Worm (Caenorhabditis elegans) whole organism, L4 larva: ENCODE measurements around the gene F56H9.6.

ENCODE experiments used
- F37D6.2 ChIP-seq: sonication (generic microtip); optimal IDR thresholded peaks from 2 replicates; lab custom pipeline; 2016; ENCODE audit warnings: mild to moderate bottlenecking, missing genetic modification characterization, missing compliant biosample characterization
- F49E8.2 ChIP-seq: sonication (generic microtip); optimal IDR thresholded peaks from 2 replicates; lab custom pipeline; 2016; ENCODE audit warnings: missing compliant biosample characterization, mild to moderate bottlenecking, missing genetic modification characterization, borderline replicate concordance
- T20F7.1 ChIP-seq: fragments of 200-800 bp; sonication (Bioruptor generic); optimal IDR thresholded peaks from 2 replicates; lab custom pipeline; 2018; ENCODE audit warnings: mild to moderate bottlenecking, missing genetic modification characterization, missing compliant biosample characterization
- Y105C5A.15 ChIP-seq: fragments of 200-800 bp; sonication (Bioruptor generic); IDR thresholded peaks from 2 replicates; pipeline ENCODE4 v1.3.6; 2022; ENCODE audit warnings: missing genetic modification characterization, missing compliant biosample characterization
- Y75B8A.6 ChIP-seq: fragments of 200-800 bp; sonication (Bioruptor generic); IDR thresholded peaks from 2 replicates; pipeline ENCODE4 v1.3.6; 2022; ENCODE audit warnings: missing genetic modification reagents, missing genetic modification characterization, missing compliant biosample characterization
- aha-1 ChIP-seq: fragments of 150-350 bp; peaks from one replicate; lab custom pipeline; 2014; ENCODE audit warnings: missing biosample characterization, missing genetic modification characterization
- aly-2 ChIP-seq: sonication (generic microtip); optimal IDR thresholded peaks from 2 replicates; lab custom pipeline; 2018; ENCODE audit warnings: missing biosample characterization, missing genetic modification characterization
- attf-4 ChIP-seq: sonication (generic microtip); optimal IDR thresholded peaks from 3 replicates; lab custom pipeline; 2017; ENCODE audit warnings: missing biosample characterization, missing genetic modification characterization
- daf-16 ChIP-seq, 3 experiments: sonication (generic microtip); optimal IDR thresholded peaks; 2 replicates each; lab custom pipeline; 2016 to 2017; ENCODE audit warnings: missing genetic modification characterization in 3 of 3, missing genetic modification reagents in 3 of 3, mild to moderate bottlenecking in 2 of 3, missing compliant biosample characterization in 2 of 3, missing biosample characterization in 1 of 3, moderate library complexity in 1 of 3
- daf-19 ChIP-seq: fragments of 200-800 bp; sonication (Bioruptor generic); conservative IDR thresholded peaks from 2 replicates; pipeline ENCODE4 v1.3.6; 2022; ENCODE audit warnings: missing genetic modification characterization, missing compliant biosample characterization
- dmd-8 ChIP-seq: fragments of 200-800 bp; sonication (Bioruptor generic); IDR thresholded peaks from 2 replicates; pipeline ENCODE4 v1.3.6; 2022; ENCODE audit warnings: missing genetic modification characterization, missing compliant biosample characterization
- dpl-1 ChIP-seq: fragments of 150-350 bp; optimal IDR thresholded peaks from 2 replicates; lab custom pipeline; 2014; ENCODE audit warnings: missing biosample characterization, missing genetic modification reagents, missing genetic modification characterization
- fkh-10 ChIP-seq: fragments of 150-350 bp; optimal IDR thresholded peaks from 2 replicates; lab custom pipeline; 2014; ENCODE audit warnings: missing biosample characterization, missing genetic modification reagents, missing genetic modification characterization
- gei-8 ChIP-seq: fragments of 200-800 bp; sonication (Bioruptor generic); optimal IDR thresholded peaks from 2 replicates; lab custom pipeline; 2018; ENCODE audit warnings: mild to moderate bottlenecking, missing genetic modification characterization, missing compliant biosample characterization
- hlh-11 ChIP-seq: fragments of 200-800 bp; sonication (Bioruptor generic); optimal IDR thresholded peaks from 2 replicates; lab custom pipeline; 2018; ENCODE audit warnings: mild to moderate bottlenecking, missing genetic modification characterization, missing compliant biosample characterization
- hmg-1.1 ChIP-seq: fragments of 200-800 bp; sonication (Bioruptor generic); IDR thresholded peaks from 2 replicates; pipeline ENCODE4 v1.3.6; 2022; ENCODE audit warnings: missing genetic modification reagents, missing genetic modification characterization, missing compliant biosample characterization
- lin-1 ChIP-seq: fragments of 200-800 bp; sonication (Bioruptor generic); IDR thresholded peaks from 2 replicates; pipeline ENCODE4 v1.3.6; 2022; ENCODE audit warnings: missing genetic modification reagents, missing genetic modification characterization, missing compliant biosample characterization
- lsy-2 ChIP-seq, 2 experiments: fragments of 150-350 bp in 1 of 2; sonication (generic microtip) in 1 of 2; optimal IDR thresholded peaks; 2 replicates each; lab custom pipeline; 2014 to 2017; ENCODE audit warnings: missing biosample characterization in 2 of 2, missing genetic modification characterization in 2 of 2
- madf-5 ChIP-seq, 2 experiments: fragments of 200-800 bp; sonication (Bioruptor generic); IDR thresholded peaks; 2 replicates each; pipeline ENCODE4 v1.3.6; 2022; ENCODE audit warnings: missing compliant biosample characterization in 2 of 2, missing genetic modification characterization in 2 of 2
- mdl-1 ChIP-seq, 2 experiments: fragments of 150-350 bp in 1 of 2; sonication (generic microtip) in 1 of 2; optimal IDR thresholded peaks; 2 replicates each; lab custom pipeline; 2014 to 2017; ENCODE audit warnings: missing biosample characterization in 2 of 2, missing genetic modification characterization in 2 of 2
- mes-2 ChIP-seq: sonication (generic microtip); optimal IDR thresholded peaks from 2 replicates; lab custom pipeline; 2016; ENCODE audit warnings: missing genotype, mild to moderate bottlenecking, missing genetic modification characterization, missing compliant biosample characterization; ENCODE audit not compliant: poor library complexity, severe bottlenecking
- mxl-3 ChIP-seq: fragments of 200-800 bp; sonication (Bioruptor generic); optimal IDR thresholded peaks from 2 replicates; lab custom pipeline; 2018; ENCODE audit warnings: mild to moderate bottlenecking, missing genetic modification characterization, missing compliant biosample characterization
- nhr-28 ChIP-seq: fragments of 150-350 bp; optimal IDR thresholded peaks from 2 replicates; lab custom pipeline; 2014; ENCODE audit warnings: missing biosample characterization, missing genetic modification characterization
- nhr-42 ChIP-seq: fragments of 200-800 bp; sonication (Bioruptor generic); IDR thresholded peaks from 2 replicates; pipeline ENCODE4 v1.3.6; 2022; ENCODE audit warnings: missing genetic modification characterization, missing compliant biosample characterization
- nhr-48 ChIP-seq: sonication (generic microtip); optimal IDR thresholded peaks from 2 replicates; lab custom pipeline; 2016; ENCODE audit warnings: mild to moderate bottlenecking, missing genetic modification characterization, missing compliant biosample characterization
- nhr-6 ChIP-seq: fragments of 150-350 bp; optimal IDR thresholded peaks from 2 replicates; lab custom pipeline; 2014; ENCODE audit warnings: missing biosample characterization, missing genetic modification characterization
- pha-4 ChIP-seq, 2 experiments: fragments of 150-350 bp in 1 of 2; fragments of 200-800 bp in 1 of 2; sonication (Bioruptor generic) in 1 of 2; IDR thresholded peaks in 1 of 2; optimal IDR thresholded peaks in 1 of 2; 2 replicates each; pipeline versions ENCODE4 v1.3.6 to Lab custom; 2014 to 2022; ENCODE audit warnings: missing genetic modification characterization in 2 of 2, missing genetic modification reagents in 2 of 2, missing biosample characterization in 1 of 2, missing compliant biosample characterization in 1 of 2
- sdz-12 ChIP-seq: fragments of 200-800 bp; sonication (Bioruptor generic); optimal IDR thresholded peaks from 2 replicates; lab custom pipeline; 2018; ENCODE audit warnings: mild to moderate bottlenecking, missing genetic modification characterization, missing compliant biosample characterization
- set-16 ChIP-seq: fragments of 200-800 bp; sonication (Bioruptor generic); IDR thresholded peaks from 2 replicates; pipeline ENCODE4 v1.3.6; 2022; ENCODE audit warnings: missing genetic modification reagents, missing genetic modification characterization, missing compliant biosample characterization
- spr-1 ChIP-seq: sonication (generic microtip); optimal IDR thresholded peaks from 2 replicates; lab custom pipeline; 2016; ENCODE audit warnings: mild to moderate bottlenecking, missing genetic modification characterization, missing compliant biosample characterization
- spr-3 ChIP-seq: fragments of 200-800 bp; sonication (Bioruptor generic); optimal IDR thresholded peaks from 2 replicates; lab custom pipeline; 2018; ENCODE audit warnings: mild to moderate bottlenecking, missing genetic modification characterization, missing compliant biosample characterization
- unc-130 ChIP-seq: sonication (generic microtip); optimal IDR thresholded peaks from 2 replicates; lab custom pipeline; 2016; ENCODE audit warnings: missing genetic modification reagents, missing genetic modification characterization, missing compliant biosample characterization
- unc-39 ChIP-seq: sonication (generic microtip); optimal IDR thresholded peaks from 2 replicates; lab custom pipeline; 2017; ENCODE audit warnings: missing biosample characterization, missing genetic modification characterization
- unc-62 ChIP-seq, 3 experiments: fragments of 150-350 bp in 1 of 3; sonication (generic microtip); optimal IDR thresholded peaks in 2 of 3; peaks in 1 of 3; 1 replicate in 1 of 3; 2 replicates in 2 of 3; lab custom pipeline; 2014 to 2017; ENCODE audit warnings: missing biosample characterization in 3 of 3, missing genetic modification characterization in 3 of 3, missing genetic modification reagents in 3 of 3, missing genotype in 1 of 3
- vab-7 ChIP-seq: fragments of 200-800 bp; sonication (Bioruptor generic); IDR thresholded peaks from 2 replicates; pipeline ENCODE4 v1.3.6; 2022; ENCODE audit warnings: missing genetic modification reagents, missing genetic modification characterization, missing compliant biosample characterization
- zfp-3 ChIP-seq: fragments of 200-800 bp; sonication (Bioruptor generic); conservative IDR thresholded peaks from 2 replicates; pipeline ENCODE4 v1.3.6; 2022; ENCODE audit warnings: missing genetic modification reagents, missing genetic modification characterization, missing compliant biosample characterization
- zip-2 ChIP-seq: fragments of 150-350 bp; optimal IDR thresholded peaks from 2 replicates; lab custom pipeline; 2014; ENCODE audit warnings: missing biosample characterization, missing genetic modification characterization
- ztf-11 ChIP-seq: fragments of 150-350 bp; optimal IDR thresholded peaks from 2 replicates; lab custom pipeline; 2014; ENCODE audit warnings: missing biosample characterization, missing genetic modification characterization
- ztf-7 ChIP-seq: fragments of 150-350 bp; optimal IDR thresholded peaks from 2 replicates; lab custom pipeline; 2014; ENCODE audit warnings: missing biosample characterization, missing genetic modification characterization

The F56H9.6 gene

DNA sequence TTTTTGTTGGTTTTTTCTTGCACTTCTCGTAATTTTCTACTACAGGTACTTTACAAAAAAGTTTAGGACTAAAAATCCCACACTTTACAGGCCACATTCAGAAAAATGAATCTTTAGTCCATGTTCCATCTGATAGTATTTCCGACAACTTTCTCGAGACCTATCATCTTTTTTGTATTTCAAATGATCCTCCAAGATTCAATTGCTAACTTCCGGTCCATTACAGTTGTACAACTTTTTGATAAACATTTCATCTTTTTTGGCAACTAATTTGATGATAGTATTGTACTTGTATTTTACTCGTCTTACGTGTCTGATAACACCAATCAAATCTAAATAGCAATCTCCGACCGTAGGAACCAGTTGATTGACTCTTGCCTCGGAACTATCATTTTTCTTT lies 37.8 kb upstream of the F56H9.6 start:
- no peak for TF ChIP-seq aha-1 (tag; lab: Kevin White, UChicago)
- peak in 1 of 2 experiments; percentile 28 for TF ChIP-seq unc-62 (GFP tag; optimal IDR thresholded peaks at IDR 0.05 in 1 of 2; lab: Kevin White, UChicago)
- no peak for TF ChIP-seq unc-62 (tag; optimal IDR thresholded peaks at IDR 0.05; lab: Kevin White, UChicago)

DNA sequence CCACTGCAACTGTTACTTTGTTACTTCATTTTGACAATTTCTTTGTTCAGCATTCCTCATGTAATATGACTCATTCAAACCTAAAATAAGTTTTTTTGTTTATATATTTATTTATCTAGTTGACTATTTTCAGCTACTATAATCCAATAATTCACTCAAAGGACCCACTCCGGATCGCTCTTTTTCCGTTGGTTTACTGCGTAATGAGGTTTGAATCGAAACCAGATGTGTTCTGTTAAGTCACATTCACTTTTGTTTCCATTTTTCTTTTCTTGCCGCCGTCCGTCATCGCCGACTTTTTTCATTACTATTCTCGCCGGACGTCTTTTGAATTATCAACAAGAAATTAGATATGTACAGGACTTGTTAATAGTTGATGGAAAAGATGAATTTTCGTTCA lies 33.7 kb upstream of the F56H9.6 start:
- TF ChIP-seq mdl-1 (tag; optimal IDR thresholded peaks at IDR 0.05; lab: Kevin White, UChicago) = no peak
- TF ChIP-seq ztf-7 (tag; lab: Kevin White, UChicago) = no peak
- no peak for TF ChIP-seq lin-1 (GFP tag; lab: Robert Waterston, UW)
- TF ChIP-seq nhr-6 (tag; lab: Kevin White, UChicago) = no peak
- no peak for TF ChIP-seq Y105C5A.15 (GFP tag; lab: Robert Waterston, UW)
- TF ChIP-seq nhr-48 (tag; lab: Kevin White, UChicago) = no peak
- TF ChIP-seq F37D6.2 (tag; lab: Kevin White, UChicago) = no peak
- TF ChIP-seq ztf-11 = no peak
- no peak for TF ChIP-seq spr-1 (tag; lab: Kevin White, UChicago)
- TF ChIP-seq hmg-1.1 (GFP tag; lab: Robert Waterston, UW) = no peak
- no peak for TF ChIP-seq lsy-2 (tag; optimal IDR thresholded peaks at IDR 0.05; lab: Kevin White, UChicago)
- TF ChIP-seq set-16 (GFP tag; lab: Robert Waterston, UW) = no peak
- no peak for TF ChIP-seq gei-8 (GFP tag; lab: Kevin White, UChicago)

DNA sequence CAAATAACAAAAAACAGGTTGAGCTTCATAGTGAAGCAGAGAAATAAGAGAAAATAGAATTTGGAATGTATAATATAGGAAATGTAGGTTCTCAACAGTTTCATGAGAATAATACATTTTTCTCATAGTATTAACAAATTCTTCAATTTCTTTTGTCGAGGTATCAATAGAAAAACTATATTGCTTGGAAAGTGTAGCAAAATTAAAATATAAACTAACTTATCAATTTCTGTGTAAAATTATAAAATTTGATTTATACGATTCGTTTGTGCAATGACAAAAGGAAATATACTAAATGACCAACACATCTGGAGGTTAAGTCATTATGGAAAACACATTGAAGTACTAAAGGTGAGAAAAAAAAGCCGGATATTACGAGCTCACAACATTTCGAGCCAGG lies 32.0 kb upstream of the F56H9.6 start, which contains the start of gene W05B10.3:
W05B10.3 (minus strand) TSS at position 101 of the 400 bp plus-strand sequence.
- TF ChIP-seq unc-62 (GFP tag; optimal IDR thresholded peaks at IDR 0.05 in 1 of 2; lab: Kevin White, UChicago) (peak in 1 of 2 experiments; percentile 79), unc-62 (tag; optimal IDR thresholded peaks at IDR 0.05; lab: Kevin White, UChicago) (no peak), aly-2 (tag; lab: Kevin White, UChicago) (no peak)

DNA sequence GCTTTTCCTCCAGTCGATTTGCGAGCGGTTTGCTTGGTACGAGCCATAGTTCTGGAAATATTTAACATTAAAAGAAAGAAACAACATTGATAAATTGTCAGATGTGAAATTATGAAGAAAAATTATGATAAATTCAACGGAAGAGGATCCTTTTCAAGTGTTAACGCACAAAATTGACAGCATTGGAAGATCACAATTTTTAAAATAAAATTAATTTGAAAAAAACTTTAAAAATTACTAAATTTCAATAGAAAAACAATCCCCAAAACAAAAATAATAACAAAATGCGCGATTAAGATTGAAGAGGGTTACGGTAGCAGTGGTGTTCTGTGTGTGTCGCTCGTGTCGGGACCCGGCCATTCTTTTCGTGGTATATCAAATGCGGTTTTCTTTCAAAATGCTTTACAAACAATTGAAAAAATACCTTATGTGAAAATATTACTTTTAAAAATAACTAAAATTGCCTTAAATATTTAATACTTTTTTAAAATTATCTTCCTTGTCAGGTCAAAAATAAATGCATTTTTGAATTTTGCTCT lies 30.7 kb upstream of the F56H9.6 start, which contains the start of gene his-74:
his-74 (minus strand) TSS at position 51 of the 539 bp plus-strand sequence.
- TF ChIP-seq lsy-2 (tag; optimal IDR thresholded peaks at IDR 0.05; lab: Kevin White, UChicago) (peak in 1 of 2 experiments; percentile 40), hlh-11 (no peak), unc-130 (GFP tag; lab: Kevin White, UChicago) (peak; percentile 10)

DNA sequence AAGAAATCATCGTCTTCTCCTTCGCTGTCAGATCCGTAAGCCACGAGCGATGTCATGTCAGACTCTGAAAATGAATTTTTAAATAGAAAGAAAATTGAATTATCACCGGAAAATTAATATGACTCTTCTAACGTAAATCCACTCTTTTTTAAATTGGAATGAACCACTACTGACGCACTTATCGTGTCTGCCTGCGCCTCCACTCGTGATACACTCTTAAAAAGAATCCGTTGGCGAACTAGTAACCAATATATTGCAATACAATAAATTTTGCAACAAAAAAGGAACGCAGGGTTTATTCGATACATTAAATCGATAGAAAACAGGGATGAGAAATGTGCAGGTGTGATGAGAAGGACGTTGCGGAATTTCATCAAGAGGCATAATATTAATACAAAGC lies 29.8 kb upstream of the F56H9.6 start, which contains the start of gene ccch-3:
ccch-3 (minus strand) TSS at position 262 of the 400 bp plus-strand sequence.
- TF ChIP-seq nhr-42 (GFP tag; lab: Robert Waterston, UW) = no peak
- TF ChIP-seq T20F7.1 = peak; percentile 81
- TF ChIP-seq hlh-11 = peak; percentile 50
- no peak for TF ChIP-seq aly-2 (tag; lab: Kevin White, UChicago)
- TF ChIP-seq spr-3 (GFP tag; lab: Kevin White, UChicago) = no peak
- no peak for TF ChIP-seq sdz-12 (GFP tag; lab: Kevin White, UChicago)
- TF ChIP-seq mdl-1 (tag; optimal IDR thresholded peaks at IDR 0.05; lab: Kevin White, UChicago) = peak in 1 of 2 experiments; percentile 7
- no peak for TF ChIP-seq attf-4 (tag; lab: Kevin White, UChicago)
- TF ChIP-seq F49E8.2 (tag; lab: Kevin White, UChicago) = no peak
- TF ChIP-seq madf-5 (GFP tag; IDR thresholded peaks at IDR 0.05; lab: Robert Waterston, UW) = no peak
- TF ChIP-seq Y75B8A.6 = 0 out of 2 replicates have a peak, but pooled peaks have one; percentile 56
- TF ChIP-seq dpl-1 (GFP tag; lab: Kevin White, UChicago) = peak; percentile 70
- peak; percentile 13 for TF ChIP-seq gei-8 (GFP tag; lab: Kevin White, UChicago)
- TF ChIP-seq unc-130 (GFP tag; lab: Kevin White, UChicago) = peak; percentile 18
- no peak for TF ChIP-seq spr-1 (tag; lab: Kevin White, UChicago)
- peak; percentile 33 for TF ChIP-seq mxl-3 (GFP tag; lab: Kevin White, UChicago)
- TF ChIP-seq mes-2 (tag; lab: Kevin White, UChicago) = peak; percentile 87
- TF ChIP-seq fkh-10 (GFP tag; lab: Kevin White, UChicago) = peak; percentile 36
- TF ChIP-seq nhr-28 (tag; lab: Kevin White, UChicago) = peak; percentile 56
- TF ChIP-seq zfp-3 = no peak
- no peak for TF ChIP-seq unc-39 (tag; lab: Kevin White, UChicago)
- TF ChIP-seq daf-16 (GFP tag; optimal IDR thresholded peaks at IDR 0.05; lab: Kevin White, UChicago) = no peak
- peak; percentile 28 for TF ChIP-seq daf-16 (tag; optimal IDR thresholded peaks at IDR 0.05; lab: Kevin White, UChicago)
- TF ChIP-seq zip-2 (tag; lab: Kevin White, UChicago) = no peak
- 0 out of 2 replicates have a peak, but pooled peaks have one; percentile 18 for TF ChIP-seq daf-19 (GFP tag; lab: Robert Waterston, UW)
- TF ChIP-seq pha-4 (GFP tag; IDR thresholded peaks at IDR 0.05; lab: Robert Waterston, UW) = peak; percentile 65; the same call in 1 of the 2 replicates
- TF ChIP-seq pha-4 (tag; optimal IDR thresholded peaks at IDR 0.05; lab: Kevin White, UChicago) = no peak
- 0 out of 2 replicates have a peak, but pooled peaks have one; percentile 42 for TF ChIP-seq dmd-8 (GFP tag; lab: Robert Waterston, UW)
- no peak for TF ChIP-seq unc-62 (GFP tag; optimal IDR thresholded peaks at IDR 0.05 in 1 of 2; lab: Kevin White, UChicago)
- TF ChIP-seq unc-62 (tag; optimal IDR thresholded peaks at IDR 0.05; lab: Kevin White, UChicago) = no peak
- TF ChIP-seq vab-7 (GFP tag; lab: Robert Waterston, UW) = no peak
